Worm (Caenorhabditis elegans) whole organism, midembryonic: ENCODE data around the gene W02A2.8.

ENCODE experiments used
- T22C8.4 ChIP-seq: fragments of 200-800 bp; sonication (Bioruptor generic); IDR thresholded peaks from 2 replicates; pipeline ENCODE4 v1.3.6; 2022; ENCODE audit warnings: missing genetic modification characterization, missing compliant biosample characterization
- cog-1 ChIP-seq: sonication (generic microtip); optimal IDR thresholded peaks from 2 replicates; lab custom pipeline; 2016; ENCODE audit warnings: missing genetic modification characterization, missing compliant biosample characterization
- flt-1 ChIP-seq: fragments of 200-800 bp; sonication (Bioruptor generic); IDR thresholded peaks from 2 replicates; pipeline ENCODE4 v1.3.6; 2022; ENCODE audit warnings: missing genetic modification characterization, missing compliant biosample characterization
- klf-2 ChIP-seq: fragments of 200-800 bp; sonication (Bioruptor generic); conservative IDR thresholded peaks from 2 replicates; pipeline ENCODE4 v1.3.6; 2022; ENCODE audit warnings: missing genetic modification reagents, missing genetic modification characterization, missing compliant biosample characterization
- med-1 ChIP-seq: sonication (generic microtip); optimal IDR thresholded peaks from 2 replicates; lab custom pipeline; 2017; ENCODE audit warnings: missing genetic modification characterization, mild to moderate bottlenecking, missing compliant biosample characterization, antibody characterized with exemption, missing genetic modification reagents; ENCODE audit not compliant: insufficient read depth
- ref-1 ChIP-seq: fragments of 200-800 bp; sonication (Bioruptor generic); conservative IDR thresholded peaks from 2 replicates; pipeline ENCODE4 v1.3.6; 2022; ENCODE audit warnings: missing genetic modification reagents, missing genetic modification characterization, missing compliant biosample characterization
- tab-1 ChIP-seq: fragments of 200-800 bp; sonication (Bioruptor generic); IDR thresholded peaks from 2 replicates; pipeline ENCODE4 v1.3.6; 2022; ENCODE audit warnings: missing genetic modification characterization, missing compliant biosample characterization
- ztf-23 ChIP-seq: fragments of 200-800 bp; sonication (Bioruptor generic); IDR thresholded peaks from 2 replicates; pipeline ENCODE4 v1.3.6; 2022; ENCODE audit warnings: missing genetic modification reagents, missing genetic modification characterization, missing compliant biosample characterization
- ztf-29 ChIP-seq: fragments of 200-800 bp; sonication (Bioruptor generic); IDR thresholded peaks from 2 replicates; pipeline ENCODE4 v1.3.6; 2022; ENCODE audit warnings: missing genetic modification reagents, missing genetic modification characterization, missing compliant biosample characterization

W02A2.8 gene

DNA sequence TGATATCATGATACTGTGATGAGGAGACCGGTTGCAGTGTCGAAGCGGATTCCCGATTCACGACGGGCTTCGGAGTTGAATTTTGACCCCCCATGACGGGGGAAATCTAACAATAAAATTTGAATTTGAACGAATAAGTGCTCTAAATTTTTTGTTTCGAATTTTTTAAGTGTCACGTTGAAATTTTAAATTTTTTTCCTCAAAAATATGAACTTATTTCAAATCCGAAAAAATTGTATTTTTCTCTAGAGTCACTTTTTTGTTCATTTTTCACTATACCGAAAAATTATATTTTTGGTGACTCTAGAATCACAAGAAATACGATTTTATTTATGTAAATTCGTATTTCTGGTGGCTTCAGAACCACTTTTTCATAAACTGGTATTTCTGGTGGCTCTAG lies at the start of gene W02A2.8:
TSS of gene W02A2.8 (minus strand) at position 101 of the 400 bp plus-strand sequence.
- TF ChIP-seq med-1 (GFP tag; lab: Kevin White, UChicago): no peak
- no peak for TF ChIP-seq klf-2
- TF ChIP-seq ref-1: no peak
- no peak for TF ChIP-seq T22C8.4 (GFP tag; lab: Robert Waterston, UW)
- no peak for TF ChIP-seq cog-1
- no peak for TF ChIP-seq ztf-29 (GFP tag; lab: Robert Waterston, UW)
- TF ChIP-seq tab-1: no peak
- no peak for TF ChIP-seq ztf-23 (GFP tag; lab: Robert Waterston, UW)
- no peak for TF ChIP-seq flt-1 (GFP tag; lab: Robert Waterston, UW)

ce11 chrIV:13408018-13408417 lies 49.6 kb upstream of the W02A2.8 start, which contains the start of gene Y62E10A.19:
Y62E10A.19 (minus strand) TSS chrIV:13408306.
- TF ChIP-seq ztf-23 (GFP tag; lab: Robert Waterston, UW) (no peak), klf-2 (no peak), ztf-29 (GFP tag; lab: Robert Waterston, UW) (no peak), ref-1 (no peak), tab-1 (no peak), flt-1 (GFP tag; lab: Robert Waterston, UW) (no peak), T22C8.4 (GFP tag; lab: Robert Waterston, UW) (no peak), cog-1 (no peak), med-1 (GFP tag; lab: Kevin White, UChicago) (no peak)

DNA sequence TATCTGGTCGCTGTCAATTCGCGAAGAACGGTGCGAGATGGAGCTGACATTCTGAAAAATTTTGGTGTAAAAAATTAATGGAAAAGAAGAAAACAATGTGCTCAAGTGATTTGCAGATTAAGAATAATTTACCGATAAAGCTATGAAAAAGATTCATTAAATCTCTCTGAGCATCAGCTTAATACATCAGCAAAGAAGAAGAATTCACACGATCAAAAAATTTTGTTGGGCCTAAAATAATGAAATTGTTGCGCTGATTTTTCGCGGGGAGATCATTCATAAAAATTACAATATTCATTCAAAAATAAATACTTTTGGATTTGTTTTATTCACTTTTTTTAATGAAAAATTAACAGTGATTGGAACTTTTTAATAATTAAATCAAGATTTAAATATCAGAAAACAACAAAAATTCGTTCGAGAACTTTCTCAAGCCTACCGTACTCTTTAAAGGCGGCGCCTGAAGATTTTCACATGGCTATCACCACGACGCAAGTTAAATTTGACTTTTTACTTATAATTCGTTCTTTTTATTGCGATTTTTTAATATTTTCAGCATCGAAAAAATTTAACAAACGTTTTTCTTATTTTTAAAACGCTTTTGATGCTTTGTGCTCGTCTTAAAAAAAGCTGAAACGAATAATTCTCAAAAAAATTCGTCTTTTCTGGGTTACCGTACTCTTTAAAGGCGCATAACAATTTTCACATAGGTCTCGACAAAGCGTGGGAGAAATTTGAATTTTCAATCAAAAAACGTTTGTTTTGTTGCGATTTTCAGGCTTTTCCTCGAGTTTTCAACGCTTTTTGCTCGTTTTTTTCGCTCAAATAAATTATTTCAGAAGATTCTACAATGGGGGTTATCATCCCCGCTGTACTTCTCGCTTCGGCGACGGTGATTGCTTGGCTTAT lies 42.3 kb upstream of the W02A2.8 start, which contains the start of the genes memi-2 and cyp-31A5:
TSS of gene memi-2 (minus strand) at position 51 of the 909 bp plus-strand sequence.
TSS of gene cyp-31A5 (plus strand) at position 834 of the 909 bp plus-strand sequence.
- TF ChIP-seq cog-1: no peak
- no peak for TF ChIP-seq ztf-29 (GFP tag; lab: Robert Waterston, UW)
- no peak for TF ChIP-seq tab-1
- no peak for TF ChIP-seq med-1 (GFP tag; lab: Kevin White, UChicago)
- no peak for TF ChIP-seq T22C8.4 (GFP tag; lab: Robert Waterston, UW)
- no peak for TF ChIP-seq flt-1 (GFP tag; lab: Robert Waterston, UW)
- TF ChIP-seq ref-1: no peak
- no peak for TF ChIP-seq ztf-23 (GFP tag; lab: Robert Waterston, UW)
- TF ChIP-seq klf-2: no peak

DNA sequence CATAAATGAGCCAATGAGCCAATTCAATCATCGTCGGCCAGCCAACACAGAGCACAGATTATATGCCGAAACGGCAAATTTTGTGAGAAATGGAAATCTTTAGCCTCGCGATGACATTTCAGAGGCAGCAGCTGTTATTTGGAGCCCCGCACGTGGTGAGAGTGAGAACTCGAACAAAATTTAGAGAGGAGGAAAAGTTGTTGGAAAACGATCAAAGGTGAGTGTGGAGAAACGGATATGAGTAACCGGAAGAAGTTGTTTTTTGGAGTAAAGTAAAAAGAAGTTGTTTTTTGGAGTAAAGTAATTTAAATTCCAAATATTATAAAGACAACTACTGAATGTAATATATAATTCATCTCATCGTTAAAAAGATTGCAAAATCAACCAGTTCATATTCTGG lies 40.3 kb upstream of the W02A2.8 start, which contains the start of gene Y62E10A.13:
TSS of gene Y62E10A.13 (minus strand) at position 326 of the 400 bp plus-strand sequence.
- TF ChIP-seq med-1 (GFP tag; lab: Kevin White, UChicago): no peak
- TF ChIP-seq tab-1: no peak
- no peak for TF ChIP-seq cog-1
- TF ChIP-seq klf-2: no peak
- TF ChIP-seq ztf-23 (GFP tag; lab: Robert Waterston, UW): no peak
- no peak for TF ChIP-seq T22C8.4 (GFP tag; lab: Robert Waterston, UW)
- no peak for TF ChIP-seq ref-1
- TF ChIP-seq ztf-29 (GFP tag; lab: Robert Waterston, UW): no peak
- TF ChIP-seq flt-1 (GFP tag; lab: Robert Waterston, UW): no peak

DNA sequence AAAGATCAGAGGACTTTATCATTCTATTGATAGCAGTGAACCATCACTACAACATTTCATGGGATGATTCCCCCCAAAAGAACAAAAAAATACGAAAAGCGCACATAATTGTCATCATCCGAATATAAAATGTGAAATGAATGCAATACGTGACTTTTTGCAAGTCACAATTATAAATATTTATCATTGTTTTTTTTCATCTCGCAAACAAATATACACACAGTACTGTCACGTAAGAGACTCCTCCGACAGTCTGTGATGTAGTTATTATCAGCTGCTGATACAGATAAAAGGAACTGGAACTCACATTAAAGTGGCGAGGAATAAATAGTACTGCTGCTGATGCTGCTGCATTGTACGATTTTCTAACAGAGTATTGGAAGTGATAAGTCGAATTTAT lies 38.0 kb upstream of the W02A2.8 start:
- TF ChIP-seq ztf-29 (GFP tag; lab: Robert Waterston, UW): no peak
- no peak for TF ChIP-seq cog-1
- TF ChIP-seq med-1 (GFP tag; lab: Kevin White, UChicago): no peak
- TF ChIP-seq klf-2: no peak
- no peak for TF ChIP-seq ref-1
- no peak for TF ChIP-seq tab-1
- no peak for TF ChIP-seq ztf-23 (GFP tag; lab: Robert Waterston, UW)
- TF ChIP-seq T22C8.4 (GFP tag; lab: Robert Waterston, UW): no peak

ce11 chrIV:13395255-13395654 lies 36.9 kb upstream of the W02A2.8 start:
- TF ChIP-seq klf-2: no peak
- no peak for TF ChIP-seq T22C8.4 (GFP tag; lab: Robert Waterston, UW)
- 0 out of 2 replicates have a peak, but pooled peaks have one; percentile 49 for TF ChIP-seq ztf-23 (GFP tag; lab: Robert Waterston, UW)

- TF ChIP-seq tab-1: no peak
- no peak for TF ChIP-seq ztf-29 (GFP tag; lab: Robert Waterston, UW)
- no peak for TF ChIP-seq ref-1
- no peak for TF ChIP-seq flt-1 (GFP tag; lab: Robert Waterston, UW)
- no peak for TF ChIP-seq med-1 (GFP tag; lab: Kevin White, UChicago)
- no peak for TF ChIP-seq cog-1
Measured at ce11 chrIV:13394686-13395085, 36.3 kb upstream of the W02A2.8 start.

- TF ChIP-seq ztf-23 (GFP tag; lab: Robert Waterston, UW) (no peak), cog-1 (no peak), flt-1 (GFP tag; lab: Robert Waterston, UW) (no peak), ref-1 (no peak), tab-1 (no peak), T22C8.4 (GFP tag; lab: Robert Waterston, UW) (no peak), ztf-29 (GFP tag; lab: Robert Waterston, UW) (no peak), klf-2 (no peak), med-1 (GFP tag; lab: Kevin White, UChicago) (no peak)
Measured at ce11 chrIV:13393246-13393716, 34.9 kb upstream of the W02A2.8 start.

- TF ChIP-seq ztf-23 (GFP tag; lab: Robert Waterston, UW) (no peak), klf-2 (no peak), flt-1 (GFP tag; lab: Robert Waterston, UW) (no peak), ztf-29 (GFP tag; lab: Robert Waterston, UW) (no peak), tab-1 (no peak), med-1 (GFP tag; lab: Kevin White, UChicago) (no peak), T22C8.4 (GFP tag; lab: Robert Waterston, UW) (no peak), ref-1 (no peak), cog-1 (no peak)
Measured at ce11 chrIV:13392230-13392629, 33.8 kb upstream of the W02A2.8 start.
